Worm (Caenorhabditis elegans) whole organism, midembryonic: ENCODE results near the gene Y62H9A.1.

Experiments
- T22C8.4 ChIP-seq: fragments of 200-800 bp; sonication (Bioruptor generic); IDR thresholded peaks from 2 replicates; pipeline ENCODE4 v1.3.6; 2022; ENCODE audit warnings: missing genetic modification characterization, missing compliant biosample characterization
- cog-1 ChIP-seq: sonication (generic microtip); optimal IDR thresholded peaks from 2 replicates; lab custom pipeline; 2016; ENCODE audit warnings: missing genetic modification characterization, missing compliant biosample characterization
- flt-1 ChIP-seq: fragments of 200-800 bp; sonication (Bioruptor generic); IDR thresholded peaks from 2 replicates; pipeline ENCODE4 v1.3.6; 2022; ENCODE audit warnings: missing genetic modification characterization, missing compliant biosample characterization
- klf-2 ChIP-seq: fragments of 200-800 bp; sonication (Bioruptor generic); conservative IDR thresholded peaks from 2 replicates; pipeline ENCODE4 v1.3.6; 2022; ENCODE audit warnings: missing genetic modification reagents, missing genetic modification characterization, missing compliant biosample characterization
- ref-1 ChIP-seq: fragments of 200-800 bp; sonication (Bioruptor generic); conservative IDR thresholded peaks from 2 replicates; pipeline ENCODE4 v1.3.6; 2022; ENCODE audit warnings: missing genetic modification reagents, missing genetic modification characterization, missing compliant biosample characterization
- ztf-29 ChIP-seq: fragments of 200-800 bp; sonication (Bioruptor generic); IDR thresholded peaks from 2 replicates; pipeline ENCODE4 v1.3.6; 2022; ENCODE audit warnings: missing genetic modification reagents, missing genetic modification characterization, missing compliant biosample characterization

DNA sequence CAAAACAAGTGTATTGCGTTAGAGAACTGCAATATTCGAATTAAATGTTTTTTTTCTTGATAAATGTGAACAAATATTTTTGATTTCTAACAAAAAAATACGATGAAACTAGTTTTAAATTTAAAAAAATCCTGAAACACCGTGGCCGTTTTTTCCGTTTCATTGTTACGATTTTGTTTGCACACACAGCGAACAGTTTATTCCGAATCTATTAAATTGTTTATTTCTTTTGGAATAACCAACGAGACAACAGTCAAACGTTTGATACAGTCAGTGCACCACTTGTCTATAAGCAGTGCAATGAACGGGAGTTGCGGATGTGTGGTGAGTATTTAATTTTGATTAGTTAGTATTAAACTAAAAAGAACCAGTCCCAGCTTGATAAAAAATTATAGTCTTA, 41.4 kb downstream of the Y62H9A.1 start, which contains the start of gene Y62H9A.13:
- TF ChIP-seq ztf-29 (GFP tag; lab: Robert Waterston, UW) (no peak), flt-1 (no peak), T22C8.4 (GFP tag; lab: Robert Waterston, UW) (no peak), ref-1 (GFP tag; lab: Robert Waterston, UW) (no peak), cog-1 (tag; lab: Kevin White, UChicago) (no peak), klf-2 (GFP tag; lab: Robert Waterston, UW) (no peak)
